Worm (Caenorhabditis elegans): ENCODE data around the gene srh-68.

The srh-68 gene

ce11 chrII:12494556-12495131, 12.5 kb upstream of the srh-68 start, which contains the start of gene col-85:
Gene col-85, minus strand, starts transcription at chrII:12495095.
- TF ChIP-seq nhr-12 (tag; optimal IDR thresholded peaks at IDR 0.05) (peak; percentile 38), bed-3 (GFP tag; optimal IDR thresholded peaks at IDR 0.05) (peak; percentile 94), lsy-2 (tag; optimal IDR thresholded peaks at IDR 0.05) (peak; percentile 48), drap-1 (GFP tag; optimal IDR thresholded peaks at IDR 0.05) (peak; percentile 94), flh-1 (GFP tag; optimal IDR thresholded peaks at IDR 0.05) (peak; percentile 92), unc-62 (GFP tag; optimal IDR thresholded peaks at IDR 0.05) (peak; percentile 23), lin-32 (GFP tag; optimal IDR thresholded peaks at IDR 0.05) (peak; percentile 91), sem-2 (GFP tag; optimal IDR thresholded peaks at IDR 0.05) (peak; percentile 86), mab-5 (tag; optimal IDR thresholded peaks at IDR 0.05) (peak; percentile 49), nhr-2 (tag; optimal IDR thresholded peaks at IDR 0.05) (no peak), zip-8 (tag; optimal IDR thresholded peaks at IDR 0.05) (no peak), unc-39 (tag; optimal IDR thresholded peaks at IDR 0.05) (peak; percentile 50), hlh-1 (tag; optimal IDR thresholded peaks at IDR 0.05) (no peak), ceh-83 (GFP tag; optimal IDR thresholded peaks at IDR 0.05) (peak; percentile 96), elt-3 (tag; optimal IDR thresholded peaks at IDR 0.05) (peak; percentile 4), sptf-1 (tag; optimal IDR thresholded peaks at IDR 0.05) (peak; percentile 97), ztf-11 (tag; optimal IDR thresholded peaks at IDR 0.05) (peak; percentile 40), mep-1 (tag; optimal IDR thresholded peaks at IDR 0.05) (peak; percentile 58), unc-120 (tag; optimal IDR thresholded peaks at IDR 0.05; ENCODE audit: poor library complexity, severe bottlenecking) (peak; percentile 94), ham-2 (GFP tag; optimal IDR thresholded peaks at IDR 0.05) (peak; percentile 94), elt-1 (tag; optimal IDR thresholded peaks at IDR 0.05; ENCODE audit: borderline replicate concordance, insufficient read depth) (peak; percentile 10), cnd-1 (tag; optimal IDR thresholded peaks at IDR 0.05) (peak; percentile 89), pha-4 (tag; optimal IDR thresholded peaks at IDR 0.05) (peak; percentile 18), M03D4.4 (tag; optimal IDR thresholded peaks at IDR 0.05) (peak; percentile 95), ces-1 (GFP tag; optimal IDR thresholded peaks at IDR 0.05) (peak; percentile 47), nhr-28 (tag; optimal IDR thresholded peaks at IDR 0.05) (peak; percentile 72), ceh-39 (tag; optimal IDR thresholded peaks at IDR 0.05) (peak; percentile 1), lin-13 (tag; optimal IDR thresholded peaks at IDR 0.05) (peak; percentile 15), ceh-43 (GFP tag; optimal IDR thresholded peaks at IDR 0.05) (peak; percentile 94), blmp-1 (tag; optimal IDR thresholded peaks at IDR 0.05) (no peak), nhr-76 (tag; optimal IDR thresholded peaks at IDR 0.05) (no peak), snpc-4 (tag; optimal IDR thresholded peaks at IDR 0.05) (no peak), nhr-237 (tag; optimal IDR thresholded peaks at IDR 0.05) (peak; percentile 45), mls-2 (tag; optimal IDR thresholded peaks at IDR 0.05) (peak; percentile 98), tbx-8 (GFP tag; optimal IDR thresholded peaks at IDR 0.05) (peak; percentile 91)

ce11 chrII:12496981-12497380, 10.2 kb upstream of the srh-68 start, which contains the start of gene T21B4.3:
Gene T21B4.3, minus strand, starts transcription at chrII:12497081.
- no peak for TF ChIP-seq elt-3 (tag; optimal IDR thresholded peaks at IDR 0.05)

ce11 chrII:12499969-12500368, 7.2 kb upstream of the srh-68 start:
- TF ChIP-seq drap-1 (GFP tag; optimal IDR thresholded peaks at IDR 0.05) (no peak), elt-1 (tag; optimal IDR thresholded peaks at IDR 0.05; ENCODE audit: borderline replicate concordance, insufficient read depth) (no peak), ces-1 (GFP tag; optimal IDR thresholded peaks at IDR 0.05) (peak; percentile 91), lin-13 (tag; optimal IDR thresholded peaks at IDR 0.05) (no peak)

DNA sequence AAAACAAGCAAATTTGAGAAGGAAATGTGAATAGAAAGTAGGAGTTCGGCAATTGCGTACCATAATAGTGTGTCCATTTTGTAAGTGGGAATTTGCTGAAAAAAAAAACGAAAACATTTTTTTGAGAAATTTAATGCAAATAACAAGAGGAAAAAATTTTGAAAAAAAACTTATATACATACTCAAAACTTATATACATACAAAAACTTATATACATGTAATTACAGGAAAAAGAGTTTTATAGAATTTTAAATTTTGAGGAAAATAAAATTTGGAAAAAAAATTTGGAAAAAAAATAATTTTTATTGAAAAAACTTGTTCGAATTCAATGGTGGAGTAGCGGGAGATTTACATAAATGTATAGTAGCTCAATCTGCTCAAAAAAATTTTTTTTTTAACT, 4.4 kb upstream of the srh-68 start, which contains the start of gene ador-1:
Gene ador-1 (minus strand): TSS at position 101 of the 400 bp plus-strand sequence.
- TF ChIP-seq flh-1 (GFP tag; optimal IDR thresholded peaks at IDR 0.05), result no peak
- no peak for TF ChIP-seq elt-3 (tag; optimal IDR thresholded peaks at IDR 0.05)
- no peak for TF ChIP-seq ceh-83 (GFP tag; optimal IDR thresholded peaks at IDR 0.05)
- TF ChIP-seq ztf-11 (tag; optimal IDR thresholded peaks at IDR 0.05), result no peak
- TF ChIP-seq tbx-8 (GFP tag; optimal IDR thresholded peaks at IDR 0.05), result no peak

All from whole organism, mixed stage, embryonic.